Fruit fly (Drosophila melanogaster) whole organism, embryonic: ENCODE results near the gene sdk.

Experiments used
- Ada2b ChIP-seq: fragments of 200-800 bp; sonication (Bioruptor generic); IDR thresholded peaks from 2 replicates; pipeline ENCODE4 v1.3.6; 2022; ENCODE audit warnings: missing biosample characterization, missing genetic modification characterization
- B-H2 ChIP-seq: fragments of 200-800 bp; sonication (Bioruptor generic); optimal IDR thresholded peaks from 2 replicates; lab custom pipeline; 2018; ENCODE audit warnings: missing biosample characterization, mild to moderate bottlenecking, missing genetic modification characterization
- CG10147 ChIP-seq: fragments of 200-800 bp; sonication (Bioruptor generic); optimal IDR thresholded peaks from 2 replicates; lab custom pipeline; 2019; ENCODE audit warnings: missing biosample characterization, mild to moderate bottlenecking, missing genetic modification characterization, moderate library complexity
- CG10654 ChIP-seq: fragments of 200-800 bp; sonication (Bioruptor generic); optimal IDR thresholded peaks from 2 replicates; lab custom pipeline; 2016; ENCODE audit warnings: missing biosample characterization, missing genetic modification characterization
- CG12299 ChIP-seq: fragments of 200-800 bp; sonication (Bioruptor generic); optimal IDR thresholded peaks from 2 replicates; lab custom pipeline; 2018; ENCODE audit warnings: missing biosample characterization, mild to moderate bottlenecking, missing genetic modification characterization
- CG13775 ChIP-seq: fragments of 200-800 bp; sonication (Bioruptor generic); optimal IDR thresholded peaks from 3 replicates; lab custom pipeline; 2017; ENCODE audit warnings: missing biosample characterization, mild to moderate bottlenecking, missing genetic modification characterization
- CG15073 ChIP-seq: fragments of 200-800 bp; sonication (Bioruptor generic); optimal IDR thresholded peaks from 2 replicates; lab custom pipeline; 2016; ENCODE audit warnings: missing biosample characterization, missing genetic modification characterization
- CG15514 ChIP-seq: fragments of 200-800 bp; sonication (Bioruptor generic); optimal IDR thresholded peaks from 3 replicates; lab custom pipeline; 2017; ENCODE audit warnings: missing biosample characterization, missing genetic modification characterization, mild to moderate bottlenecking, moderate library complexity, missing genetic modification reagents
- CG15601 ChIP-seq: fragments of 200-800 bp; sonication (Bioruptor generic); optimal IDR thresholded peaks from 3 replicates; lab custom pipeline; 2019; ENCODE audit warnings: missing biosample characterization, mild to moderate bottlenecking, missing genetic modification characterization, moderate library complexity
- CG1603 ChIP-seq: fragments of 200-800 bp; sonication (Bioruptor generic); optimal IDR thresholded peaks from 2 replicates; lab custom pipeline; 2019; ENCODE audit warnings: missing biosample characterization, mild to moderate bottlenecking, missing genetic modification characterization, moderate library complexity
- CG17568 ChIP-seq: fragments of 200-800 bp; sonication (Bioruptor generic); optimal IDR thresholded peaks from 2 replicates; lab custom pipeline; 2018; ENCODE audit warnings: missing biosample characterization, mild to moderate bottlenecking, missing genetic modification characterization, moderate library complexity
- CG1792 ChIP-seq: fragments of 200-800 bp; sonication (Bioruptor generic); optimal IDR thresholded peaks from 2 replicates; lab custom pipeline; 2016; ENCODE audit warnings: missing biosample characterization, missing genetic modification characterization
- CG18599 ChIP-seq: fragments of 200-800 bp; sonication (Bioruptor generic); optimal IDR thresholded peaks from 3 replicates; lab custom pipeline; 2017; ENCODE audit warnings: missing biosample characterization, missing genetic modification characterization, mild to moderate bottlenecking, moderate library complexity, missing genetic modification reagents
- CG2129 ChIP-seq: fragments of 200-800 bp; sonication (Bioruptor generic); IDR thresholded peaks from 2 replicates; pipeline ENCODE4 v1.3.6; 2022; ENCODE audit warnings: missing biosample characterization, missing genetic modification characterization; ENCODE audit not compliant: partially characterized antibody
- CG3281 ChIP-seq: fragments of 200-800 bp; sonication (Bioruptor generic); optimal IDR thresholded peaks from 3 replicates; lab custom pipeline; 2017; ENCODE audit warnings: missing biosample characterization, mild to moderate bottlenecking, missing genetic modification characterization
- CG42726 ChIP-seq: fragments of 200-800 bp; sonication (Bioruptor generic); IDR thresholded peaks from 2 replicates; pipeline ENCODE4 v1.3.6; 2022; ENCODE audit warnings: missing biosample characterization, missing genetic modification characterization; ENCODE audit not compliant: partially characterized antibody
- CG4404 ChIP-seq: fragments of 200-800 bp; sonication (Bioruptor generic); IDR thresholded peaks from 2 replicates; pipeline ENCODE4 v1.3.6; 2022; ENCODE audit warnings: missing biosample characterization, missing genetic modification characterization
- CG4730 ChIP-seq: fragments of 200-800 bp; sonication (Bioruptor generic); IDR thresholded peaks from 2 replicates; pipeline ENCODE4 v1.3.6; 2022; ENCODE audit warnings: missing biosample characterization, missing genetic modification characterization
- CG7928 ChIP-seq: fragments of 200-800 bp; sonication (Bioruptor generic); optimal IDR thresholded peaks from 2 replicates; lab custom pipeline; 2017; ENCODE audit warnings: missing biosample characterization, mild to moderate bottlenecking, missing genetic modification characterization
- CG8765 ChIP-seq: fragments of 200-800 bp; sonication (Bioruptor generic); IDR thresholded peaks from 2 replicates; pipeline ENCODE4 v1.3.6; 2022; ENCODE audit warnings: missing biosample characterization, missing genetic modification characterization
- CHES-1-like ChIP-seq: fragments of 200-800 bp; sonication (Bioruptor generic); optimal IDR thresholded peaks from 2 replicates; lab custom pipeline; 2016; ENCODE audit warnings: missing biosample characterization, missing genetic modification characterization
- Dp ChIP-seq: fragments of 200-800 bp; sonication (Bioruptor generic); optimal IDR thresholded peaks from 2 replicates; lab custom pipeline; 2018; ENCODE audit warnings: missing biosample characterization, mild to moderate bottlenecking, missing genetic modification characterization, moderate library complexity
- Drgx ChIP-seq: fragments of 200-800 bp; sonication (Bioruptor generic); IDR thresholded peaks from 2 replicates; pipeline ENCODE4 v1.3.6; 2022; ENCODE audit warnings: missing biosample characterization, missing genetic modification characterization
- E2f2 ChIP-seq: fragments of 200-800 bp; sonication (Bioruptor generic); IDR thresholded peaks from 2 replicates; pipeline ENCODE4 v1.3.6; 2022; ENCODE audit warnings: missing biosample characterization, missing genetic modification characterization
- ERR ChIP-seq: fragments of 200-800 bp; sonication (Bioruptor generic); optimal IDR thresholded peaks from 2 replicates; lab custom pipeline; 2016; ENCODE audit warnings: missing biosample characterization, missing genetic modification characterization
- Ets97D ChIP-seq: fragments of 200-800 bp; sonication (Bioruptor generic); optimal IDR thresholded peaks from 3 replicates; lab custom pipeline; 2016; ENCODE audit warnings: missing biosample characterization, missing genetic modification characterization
- Fer1 ChIP-seq: fragments of 200-800 bp; sonication (Bioruptor generic); optimal IDR thresholded peaks from 2 replicates; lab custom pipeline; 2017; ENCODE audit warnings: missing biosample characterization, mild to moderate bottlenecking, missing genetic modification characterization
- Med ChIP-seq: fragments of 200-800 bp; sonication (Bioruptor generic); peaks from one replicate; lab custom pipeline; 2016; ENCODE audit warnings: missing biosample characterization, missing genetic modification characterization, mild to moderate bottlenecking, inconsistent platforms, moderate library complexity
- Mrtf ChIP-seq: fragments of 200-800 bp; sonication (Bioruptor generic); IDR thresholded peaks from 3 replicates; pipeline ENCODE4 v1.3.6; 2022; ENCODE audit warnings: missing biosample characterization, missing genetic modification characterization
- Oli ChIP-seq: fragments of 200-800 bp; sonication (Bioruptor generic); optimal IDR thresholded peaks from 2 replicates; lab custom pipeline; 2018; ENCODE audit warnings: missing biosample characterization, mild to moderate bottlenecking, missing genetic modification characterization, moderate library complexity
- Sox102F ChIP-seq: fragments of 200-800 bp; sonication (Bioruptor generic); optimal IDR thresholded peaks from 2 replicates; lab custom pipeline; 2018; ENCODE audit warnings: missing biosample characterization, mild to moderate bottlenecking, missing genetic modification characterization, moderate library complexity
- bsh ChIP-seq, 2 experiments: fragments of 200-800 bp; sonication (Bioruptor generic); optimal IDR thresholded peaks; 2 replicates each; lab custom pipeline; 2017 to 2018; ENCODE audit warnings: mild to moderate bottlenecking in 2 of 2, missing biosample characterization in 2 of 2, missing genetic modification characterization in 2 of 2, moderate library complexity in 1 of 2
- da ChIP-seq: fragments of 200-800 bp; sonication (Bioruptor generic); optimal IDR thresholded peaks from 2 replicates; lab custom pipeline; 2016; ENCODE audit warnings: missing biosample characterization, missing genetic modification characterization
- dysf ChIP-seq: fragments of 200-800 bp; sonication (Bioruptor generic); IDR thresholded peaks from 3 replicates; pipeline ENCODE4 v1.3.6; 2022; ENCODE audit warnings: missing biosample characterization, missing genetic modification characterization
- fd96Cb ChIP-seq: fragments of 200-800 bp; sonication (Bioruptor generic); optimal IDR thresholded peaks from 2 replicates; lab custom pipeline; 2018; ENCODE audit warnings: missing biosample characterization, mild to moderate bottlenecking, missing genetic modification characterization, moderate library complexity
- gcm ChIP-seq: fragments of 200-800 bp; sonication (Bioruptor generic); optimal IDR thresholded peaks from 2 replicates; lab custom pipeline; 2019; ENCODE audit warnings: missing biosample characterization, mild to moderate bottlenecking, missing genetic modification characterization, moderate library complexity
- grau ChIP-seq: fragments of 200-800 bp; optimal IDR thresholded peaks from 3 replicates; lab custom pipeline; 2019; ENCODE audit warnings: missing biosample characterization, mild to moderate bottlenecking, missing genetic modification characterization, moderate library complexity
- gsb ChIP-seq: fragments of 200-800 bp; sonication (Bioruptor generic); IDR thresholded peaks from 2 replicates; pipeline ENCODE4 v1.3.6; 2022; ENCODE audit warnings: missing biosample characterization, missing genetic modification characterization
- org-1 ChIP-seq: fragments of 200-800 bp; sonication (Bioruptor generic); optimal IDR thresholded peaks from 2 replicates; lab custom pipeline; 2017; ENCODE audit warnings: missing biosample characterization, missing genetic modification characterization
- pan ChIP-seq, 4 experiments: fragments of >200 bp in 3 of 4; fragments of 200-800 bp in 1 of 4; sonication (Bioruptor generic) in 1 of 4; optimal IDR thresholded peaks in 3 of 4; IDR thresholded peaks in 1 of 4; 2 replicates each; pipeline versions ENCODE4 v1.3.6 to Lab custom; 2017 to 2022; ENCODE audit warnings: missing biosample characterization in 2 of 4, missing genetic modification characterization in 2 of 4, mixed read lengths in 1 of 4
- prd ChIP-seq, 3 experiments: fragments of >200 bp in 2 of 3; fragments of 200-800 bp in 1 of 3; sonication (Bioruptor generic) in 1 of 3; optimal IDR thresholded peaks in 2 of 3; IDR thresholded peaks in 1 of 3; 2 replicates in 2 of 3; 3 replicates in 1 of 3; pipeline versions ENCODE4 v1.3.6 to Lab custom; 2017 to 2022; ENCODE audit warnings: missing biosample characterization in 1 of 3, missing genetic modification characterization in 1 of 3
- rib ChIP-seq: fragments of 200-800 bp; sonication (Bioruptor generic); IDR thresholded peaks from 2 replicates; pipeline ENCODE4 v1.3.6; 2022; ENCODE audit warnings: missing biosample characterization, missing genetic modification characterization
- row ChIP-seq: fragments of 200-800 bp; sonication (Bioruptor generic); IDR thresholded peaks from 3 replicates; pipeline ENCODE4 v1.3.6; 2022; ENCODE audit warnings: missing biosample characterization, missing genetic modification characterization
- sd ChIP-seq: fragments of 200-800 bp; sonication (Bioruptor generic); optimal IDR thresholded peaks from 3 replicates; lab custom pipeline; 2018; ENCODE audit warnings: missing biosample characterization, mild to moderate bottlenecking, missing genetic modification characterization, moderate library complexity
- sens ChIP-seq: fragments of 200-800 bp; sonication (Bioruptor generic); peaks from one replicate; lab custom pipeline; 2016; ENCODE audit warnings: missing biosample characterization, missing genetic modification characterization
- tup ChIP-seq: fragments of 200-800 bp; sonication (Bioruptor generic); optimal IDR thresholded peaks from 2 replicates; lab custom pipeline; 2016; ENCODE audit warnings: missing biosample characterization, mild to moderate bottlenecking, missing genetic modification characterization, moderate library complexity
- wor ChIP-seq: fragments of 200-800 bp; sonication (Bioruptor generic); IDR thresholded peaks from 2 replicates; pipeline ENCODE4 v1.3.6; 2022; ENCODE audit warnings: missing biosample characterization, missing genetic modification characterization
- zfh1 ChIP-seq: fragments of 200-800 bp; sonication (Bioruptor generic); IDR thresholded peaks from 3 replicates; pipeline ENCODE4 v1.3.6; 2022; ENCODE audit warnings: missing biosample characterization, missing genetic modification characterization

Gene sdk

dm6 chrX:658021-658420 lies 28.6 kb upstream of the sdk start (continued):
- peak; percentile 86 for TF ChIP-seq CG15514 (GFP tag; lab: Kevin White, UChicago)
- peak; percentile 37 for TF ChIP-seq Med (GFP tag; lab: Kevin White, UChicago)
- TF ChIP-seq Fer1 (GFP tag; lab: Kevin White, UChicago): peak; percentile 40
- no peak for TF ChIP-seq dysf (GFP tag; lab: Robert Waterston, UW)
- TF ChIP-seq Dp (GFP tag; lab: Kevin White, UChicago): peak; percentile 90
- peak; percentile 94 for TF ChIP-seq CG7928 (GFP tag; lab: Kevin White, UChicago)
- TF ChIP-seq grau (tag; lab: Kevin White, UChicago): peak; percentile 21
- peak; percentile 17 for TF ChIP-seq B-H2 (GFP tag; lab: Kevin White, UChicago)
- TF ChIP-seq Ets97D: peak; percentile 4
- TF ChIP-seq CG4404 (GFP tag; lab: Robert Waterston, UW): no peak
- peak; percentile 6 for TF ChIP-seq CG3281 (GFP tag; lab: Kevin White, UChicago)
- TF ChIP-seq, all 482 proteins: peak for 22

dm6 chrX:678503-678902 lies 8.1 kb upstream of the sdk start:
- TF ChIP-seq fd96Cb (tag; lab: Kevin White, UChicago): no peak
- TF ChIP-seq wor (GFP tag; lab: Robert Waterston, UW): no peak
- TF ChIP-seq Mrtf: no peak
- no peak for TF ChIP-seq prd (optimal IDR thresholded peaks at IDR 0.05; lab: Kevin White, UChicago)
- TF ChIP-seq prd (GFP tag; IDR thresholded peaks at IDR 0.05; lab: Robert Waterston, UW): peak; percentile 25; the same call in 1 of the 3 replicates
- no peak for TF ChIP-seq CG42726 (GFP tag; lab: Robert Waterston, UW)
- no peak for TF ChIP-seq Ada2b (GFP tag; lab: Robert Waterston, UW)
- TF ChIP-seq org-1 (GFP tag; lab: Kevin White, UChicago): no peak
- no peak for TF ChIP-seq gsb (GFP tag; lab: Robert Waterston, UW)
- no peak for TF ChIP-seq pan (optimal IDR thresholded peaks at IDR 0.05; lab: Kevin White, UChicago)
- TF ChIP-seq pan (GFP tag; optimal IDR thresholded peaks at IDR 0.05 in 1 of 2, IDR thresholded peaks at IDR 0.05 in 1 of 2): peak in 1 of 2 experiments; percentile 16
- no peak for TF ChIP-seq CG1792 (GFP tag; lab: Kevin White, UChicago)
- TF ChIP-seq sd (tag; lab: Kevin White, UChicago): no peak
- no peak for TF ChIP-seq CHES-1-like
- TF ChIP-seq CG15601: no peak
- 0 out of 2 replicates have a peak, but pooled peaks have one; percentile 12 for TF ChIP-seq CG4730 (GFP tag; lab: Robert Waterston, UW)
- TF ChIP-seq CG2129 (GFP tag; lab: Robert Waterston, UW): no peak
- no peak for TF ChIP-seq gcm
- no peak for TF ChIP-seq rib
- TF ChIP-seq Drgx (GFP tag; lab: Robert Waterston, UW): peak; percentile 41; the same call in 1 of the 2 replicates
- peak; percentile 62 for TF ChIP-seq sens (GFP tag; lab: Kevin White, UChicago)
- TF ChIP-seq da (GFP tag; lab: Kevin White, UChicago): no peak
- peak; percentile 8 for TF ChIP-seq CG18599 (GFP tag; lab: Kevin White, UChicago)
- peak; percentile 42; the same call in 2 of the 3 replicates for TF ChIP-seq row (GFP tag; lab: Robert Waterston, UW)
- no peak for TF ChIP-seq CG8765
- no peak for TF ChIP-seq ERR
- 0 out of 3 replicates have a peak, but pooled peaks have one; percentile 29 for TF ChIP-seq zfh1
- no peak for TF ChIP-seq CG15073 (GFP tag; lab: Kevin White, UChicago)
- TF ChIP-seq Oli (tag; lab: Kevin White, UChicago): no peak
- peak; percentile 7 for TF ChIP-seq CG1603
- no peak for TF ChIP-seq CG10654
- TF ChIP-seq Sox102F: no peak
- no peak for TF ChIP-seq CG17568 (GFP tag; lab: Kevin White, UChicago)
- TF ChIP-seq bsh (GFP tag; optimal IDR thresholded peaks at IDR 0.05; lab: Kevin White, UChicago): peak in 1 of 2 experiments; percentile 12
- no peak for TF ChIP-seq CG10147
- no peak for TF ChIP-seq E2f2 (GFP tag; lab: Robert Waterston, UW)
- TF ChIP-seq CG12299: no peak
- no peak for TF ChIP-seq tup (GFP tag; lab: Kevin White, UChicago)
- no peak for TF ChIP-seq CG13775 (GFP tag; lab: Kevin White, UChicago)
